Fruit fly (Drosophila melanogaster) whole organism, prepupa: Measurements from ENCODE around the gene ppk11.

Experiments used
- Blimp-1 ChIP-seq: fragments of 200-800 bp; sonication (Bioruptor generic); optimal IDR thresholded peaks from 3 replicates; lab custom pipeline; 2017; ENCODE audit warnings: missing biosample characterization, missing genetic modification characterization, mild to moderate bottlenecking, moderate library complexity, missing genetic modification reagents
- CG10631 ChIP-seq: fragments of 200-800 bp; sonication (Bioruptor generic); optimal IDR thresholded peaks from 2 replicates; lab custom pipeline; 2016; ENCODE audit warnings: missing biosample characterization, missing genetic modification characterization
- CG11294 ChIP-seq: fragments of 200-800 bp; sonication (Bioruptor generic); IDR thresholded peaks from 2 replicates; pipeline ENCODE4 v1.3.6; 2022; ENCODE audit warnings: missing biosample characterization, missing genetic modification characterization
- CG11762 ChIP-seq: fragments of 200-800 bp; sonication (Bioruptor generic); optimal IDR thresholded peaks from 3 replicates; lab custom pipeline; 2016; ENCODE audit warnings: missing biosample characterization, missing genetic modification characterization; ENCODE audit not compliant: insufficient read depth
- CG15336 ChIP-seq: fragments of 200-800 bp; sonication (Bioruptor generic); IDR thresholded peaks from 2 replicates; pipeline ENCODE4 v1.3.6; 2022; ENCODE audit warnings: missing biosample characterization, missing genetic modification characterization
- CG1621 ChIP-seq: fragments of 200-800 bp; sonication (Bioruptor generic); optimal IDR thresholded peaks from 3 replicates; lab custom pipeline; 2018; ENCODE audit warnings: missing biosample characterization, mild to moderate bottlenecking, missing genetic modification characterization
- CG16779 ChIP-seq: fragments of 200-800 bp; sonication (Bioruptor generic); optimal IDR thresholded peaks from 3 replicates; lab custom pipeline; 2017; ENCODE audit warnings: missing biosample characterization, mild to moderate bottlenecking, missing genetic modification characterization
- CG31627 ChIP-seq: fragments of 200-800 bp; sonication (Bioruptor generic); optimal IDR thresholded peaks from 3 replicates; lab custom pipeline; 2016; ENCODE audit warnings: missing biosample characterization, missing genetic modification characterization
- CG34406 ChIP-seq: fragments of 200-800 bp; sonication (Bioruptor generic); optimal IDR thresholded peaks from 3 replicates; lab custom pipeline; 2016; ENCODE audit warnings: missing biosample characterization, missing genetic modification characterization
- CG6163 ChIP-seq: fragments of 200-800 bp; sonication (Bioruptor generic); IDR thresholded peaks from 3 replicates; pipeline ENCODE4 v1.3.6; 2022; ENCODE audit warnings: missing biosample characterization, missing genetic modification characterization
- CG6276 ChIP-seq: fragments of 200-800 bp; sonication (Bioruptor generic); optimal IDR thresholded peaks from 2 replicates; lab custom pipeline; 2017; ENCODE audit warnings: missing biosample characterization, mild to moderate bottlenecking, missing genetic modification characterization
- CG6792 ChIP-seq: fragments of 200-800 bp; sonication (Bioruptor generic); optimal IDR thresholded peaks from 3 replicates; lab custom pipeline; 2016; ENCODE audit warnings: missing biosample characterization, missing genetic modification characterization
- CG6808 ChIP-seq: fragments of 200-800 bp; sonication (Bioruptor generic); optimal IDR thresholded peaks from 3 replicates; lab custom pipeline; 2017; ENCODE audit warnings: missing biosample characterization, missing genetic modification characterization, mild to moderate bottlenecking, moderate library complexity, missing genetic modification reagents
- CG7368 ChIP-seq: fragments of 200-800 bp; sonication (Bioruptor generic); optimal IDR thresholded peaks from 3 replicates; lab custom pipeline; 2016; ENCODE audit warnings: missing biosample characterization, missing genetic modification characterization
- CG8319 ChIP-seq: fragments of 200-800 bp; sonication (Bioruptor generic); optimal IDR thresholded peaks from 3 replicates; lab custom pipeline; 2016; ENCODE audit warnings: missing biosample characterization, missing genetic modification characterization
- Eip93F ChIP-seq: fragments of 200-800 bp; sonication (Bioruptor generic); optimal IDR thresholded peaks from 2 replicates; lab custom pipeline; 2016; ENCODE audit warnings: missing biosample characterization, mild to moderate bottlenecking, missing genetic modification characterization
- Ets96B ChIP-seq: fragments of 200-800 bp; optimal IDR thresholded peaks from 2 replicates; lab custom pipeline; 2019; ENCODE audit warnings: missing biosample characterization, mild to moderate bottlenecking, missing genetic modification characterization, moderate library complexity
- Hr38 ChIP-seq: sonication (Bioruptor generic); optimal IDR thresholded peaks from 2 replicates; lab custom pipeline; 2016; ENCODE audit warnings: missing biosample characterization, missing genetic modification characterization
- Lpt ChIP-seq: fragments of 200-800 bp; sonication (Bioruptor generic); optimal IDR thresholded peaks from 3 replicates; lab custom pipeline; 2016; ENCODE audit warnings: missing biosample characterization, missing genetic modification characterization
- OdsH ChIP-seq: fragments of 200-800 bp; sonication (Bioruptor generic); optimal IDR thresholded peaks from 3 replicates; lab custom pipeline; 2016; ENCODE audit warnings: missing biosample characterization, missing genetic modification characterization
- Smox ChIP-seq: fragments of 200-800 bp; sonication (Bioruptor generic); optimal IDR thresholded peaks from 3 replicates; lab custom pipeline; 2016; ENCODE audit warnings: missing biosample characterization, missing genetic modification characterization
- Sox102F ChIP-seq: fragments of 200-800 bp; sonication (Bioruptor generic); optimal IDR thresholded peaks from 2 replicates; lab custom pipeline; 2016; ENCODE audit warnings: missing biosample characterization, mild to moderate bottlenecking, missing genetic modification characterization
- Sox15 ChIP-seq: fragments of 200-800 bp; sonication (Bioruptor generic); optimal IDR thresholded peaks from 3 replicates; lab custom pipeline; 2016; ENCODE audit warnings: missing biosample characterization, missing genetic modification characterization
- cyc ChIP-seq: fragments of 200-800 bp; sonication (Bioruptor generic); optimal IDR thresholded peaks from 3 replicates; lab custom pipeline; 2016; ENCODE audit warnings: missing biosample characterization, missing genetic modification characterization
- dac ChIP-seq: fragments of 200-800 bp; sonication (Bioruptor generic); optimal IDR thresholded peaks from 2 replicates; lab custom pipeline; 2017; ENCODE audit warnings: missing biosample characterization, mild to moderate bottlenecking, missing genetic modification characterization
- eg ChIP-seq: fragments of 200-800 bp; sonication (Bioruptor generic); IDR thresholded peaks from 3 replicates; pipeline ENCODE4 v1.3.6; 2022; ENCODE audit warnings: missing biosample characterization, missing genetic modification characterization
- esn ChIP-seq: fragments of 200-800 bp; sonication (Bioruptor generic); optimal IDR thresholded peaks from 2 replicates; lab custom pipeline; 2016; ENCODE audit warnings: missing biosample characterization, mild to moderate bottlenecking, missing genetic modification characterization, moderate library complexity
- salr ChIP-seq, 2 experiments: fragments of 200-800 bp; sonication (Bioruptor generic); optimal IDR thresholded peaks; 3 replicates each; lab custom pipeline; 2016 to 2018; ENCODE audit warnings: missing biosample characterization in 2 of 2, missing genetic modification characterization in 2 of 2, mild to moderate bottlenecking in 1 of 2
- spab ChIP-seq: fragments of 200-800 bp; sonication (Bioruptor generic); optimal IDR thresholded peaks from 2 replicates; lab custom pipeline; 2017; ENCODE audit warnings: missing biosample characterization, mild to moderate bottlenecking, missing genetic modification characterization, missing genetic modification reagents
- svp ChIP-seq: fragments of 200-800 bp; sonication (Bioruptor generic); peaks from one replicate; lab custom pipeline; 2016; ENCODE audit warnings: missing biosample characterization, missing genetic modification characterization
- topi ChIP-seq: fragments of 200-800 bp; sonication (Bioruptor generic); optimal IDR thresholded peaks from 3 replicates; lab custom pipeline; 2016; ENCODE audit warnings: missing biosample characterization, missing genetic modification characterization

Gene ppk11

dm6 chr2L:9753357-9753756 lies 21.5 kb downstream of the ppk11 start:
- TF ChIP-seq cyc (GFP tag; lab: Kevin White, UChicago) (no peak), OdsH (GFP tag; lab: Kevin White, UChicago) (no peak), eg (GFP tag; lab: Robert Waterston, UW) (no peak), CG6808 (GFP tag; lab: Kevin White, UChicago) (no peak), Hr38 (no peak), CG1621 (tag; lab: Kevin White, UChicago) (no peak), CG16779 (tag; lab: Kevin White, UChicago) (no peak), salr (GFP tag; optimal IDR thresholded peaks at IDR 0.05; lab: Kevin White, UChicago) (no peak), CG34406 (GFP tag; lab: Kevin White, UChicago) (no peak), spab (GFP tag; lab: Kevin White, UChicago) (no peak), Sox102F (GFP tag; lab: Kevin White, UChicago) (no peak), CG6163 (no peak), CG15336 (GFP tag; lab: Robert Waterston, UW) (no peak)
- TF ChIP-seq, all 60 proteins: peak for 0

dm6 chr2L:9749745-9750144 lies 25.1 kb downstream of the ppk11 start, which contains the start of gene Cyp4e3:
Gene Cyp4e3 (minus strand): TSS chr2L:9750071.
- TF ChIP-seq CG6808 (GFP tag; lab: Kevin White, UChicago) (no peak), cyc (GFP tag; lab: Kevin White, UChicago) (no peak), svp (GFP tag; lab: Kevin White, UChicago) (peak; percentile 38)

DNA sequence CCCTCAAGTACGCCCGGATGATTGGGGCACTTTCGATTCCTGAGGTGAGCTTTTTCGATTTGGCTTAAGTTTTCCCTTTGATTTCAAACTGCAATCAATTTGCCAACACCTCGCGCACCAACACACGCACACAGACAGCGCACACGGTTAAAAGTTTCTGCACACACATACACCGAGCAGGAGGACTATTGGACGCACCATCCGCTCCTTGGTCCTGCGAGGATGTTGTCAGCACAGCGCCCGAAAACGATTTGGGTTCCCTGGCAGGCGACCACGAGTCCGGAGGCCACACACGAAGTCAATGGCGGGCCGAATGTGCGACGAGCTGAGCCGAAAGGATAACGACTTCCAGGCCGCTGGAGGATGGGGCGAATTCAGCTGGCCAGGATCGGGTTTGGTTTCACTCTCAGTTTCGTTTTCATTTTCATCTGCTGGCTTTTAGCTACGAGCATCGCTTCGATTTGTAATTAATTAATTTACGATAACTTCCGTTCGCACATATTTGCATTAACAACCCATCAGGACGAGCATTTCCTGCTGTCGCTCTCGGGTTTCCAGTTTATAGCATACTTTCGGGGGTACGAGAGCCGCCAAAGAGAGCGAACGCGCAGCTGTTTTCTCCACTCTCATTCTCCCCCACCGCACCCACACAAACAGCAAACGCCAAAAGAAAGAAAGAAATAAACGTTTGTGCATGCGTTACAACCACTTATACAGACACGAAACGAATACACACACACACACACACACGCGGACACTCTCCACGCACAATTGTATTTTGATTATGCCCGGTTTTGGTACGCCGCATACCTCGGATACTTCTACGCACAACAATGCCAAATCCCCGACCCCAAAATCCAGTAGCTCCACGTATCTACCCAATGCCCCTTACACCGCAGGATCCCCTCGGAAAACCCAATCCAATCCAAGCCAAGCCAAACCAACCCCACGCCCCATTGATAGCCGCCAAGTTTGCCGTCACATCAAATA lies 28.3 kb downstream of the ppk11 start, which contains the start of gene Nckx30C:
Nckx30C (minus strand) TSS at position 260 of the 990 bp plus-strand sequence.
- TF ChIP-seq CG31627 (GFP tag; lab: Kevin White, UChicago), result no peak
- no peak for TF ChIP-seq Sox15 (GFP tag; lab: Kevin White, UChicago)
- no peak for TF ChIP-seq CG1621 (tag; lab: Kevin White, UChicago)
- TF ChIP-seq dac (GFP tag; lab: Kevin White, UChicago), result peak; percentile 34
- no peak for TF ChIP-seq Blimp-1
- TF ChIP-seq, all 60 proteins: peak for 1

dm6 chr2L:9744634-9745033 lies 30.2 kb downstream of the ppk11 start:
- TF ChIP-seq cyc (GFP tag; lab: Kevin White, UChicago) (no peak), CG7368 (no peak), Eip93F (GFP tag; lab: Kevin White, UChicago) (no peak), CG10631 (GFP tag; lab: Kevin White, UChicago) (no peak), Lpt (no peak), CG6276 (GFP tag; lab: Kevin White, UChicago) (no peak), Hr38 (no peak), topi (GFP tag; lab: Kevin White, UChicago) (no peak), spab (GFP tag; lab: Kevin White, UChicago) (no peak), Smox (GFP tag; lab: Kevin White, UChicago) (no peak), CG11762 (GFP tag; lab: Kevin White, UChicago) (no peak), Ets96B (tag; lab: Kevin White, UChicago) (no peak), CG31627 (GFP tag; lab: Kevin White, UChicago) (no peak), esn (GFP tag; lab: Kevin White, UChicago) (no peak), OdsH (GFP tag; lab: Kevin White, UChicago) (no peak), Sox102F (GFP tag; lab: Kevin White, UChicago) (no peak), CG6792 (GFP tag; lab: Kevin White, UChicago) (no peak), CG11294 (GFP tag; lab: Robert Waterston, UW) (no peak), CG6808 (GFP tag; lab: Kevin White, UChicago) (no peak), CG8319 (GFP tag; lab: Kevin White, UChicago) (no peak)
